Fruit fly (Drosophila melanogaster) whole organism, prepupa: ENCODE data around the gene nan.

Source experiments
- CG10669 ChIP-seq: fragments of 200-800 bp; sonication (Bioruptor generic); optimal IDR thresholded peaks from 3 replicates; lab custom pipeline; 2018; ENCODE audit warnings: missing biosample characterization, mild to moderate bottlenecking, missing genetic modification characterization, moderate library complexity
- CG16779 ChIP-seq: fragments of 200-800 bp; sonication (Bioruptor generic); optimal IDR thresholded peaks from 3 replicates; lab custom pipeline; 2017; ENCODE audit warnings: missing biosample characterization, mild to moderate bottlenecking, missing genetic modification characterization
- CG3032 ChIP-seq: fragments of 200-800 bp; optimal IDR thresholded peaks from 2 replicates; lab custom pipeline; 2019; ENCODE audit warnings: missing biosample characterization, mild to moderate bottlenecking, missing genetic modification characterization, moderate library complexity
- CG6163 ChIP-seq: fragments of 200-800 bp; sonication (Bioruptor generic); IDR thresholded peaks from 3 replicates; pipeline ENCODE4 v1.3.6; 2022; ENCODE audit warnings: missing biosample characterization, missing genetic modification characterization
- Sox15 ChIP-seq: fragments of 200-800 bp; sonication (Bioruptor generic); optimal IDR thresholded peaks from 3 replicates; lab custom pipeline; 2016; ENCODE audit warnings: missing biosample characterization, missing genetic modification characterization
- acj6 ChIP-seq: fragments of 200-800 bp; sonication (Bioruptor generic); optimal IDR thresholded peaks from 3 replicates; lab custom pipeline; 2016; ENCODE audit warnings: missing biosample characterization, missing genetic modification characterization

- TF ChIP-seq CG6163 (GFP tag; lab: Robert Waterston, UW) (0 out of 3 replicates have a peak, but pooled peaks have one; percentile 9), CG16779 (tag; lab: Kevin White, UChicago) (no peak), acj6 (no peak), CG3032 (tag; lab: Kevin White, UChicago) (no peak), CG10669 (GFP tag; lab: Kevin White, UChicago) (no peak), Sox15 (GFP tag; lab: Kevin White, UChicago) (no peak)
These were observed 18.9 kb downstream of the nan start for dm6 chr3L:14170531-14170930.
